Fruit fly (Drosophila melanogaster): ENCODE results near the gene snz.

The snz gene

dm6 chrX:7933210-7933915, 21.5 kb downstream of the snz start, which contains the start of the genes Dhdds and RpS14a (continued):
- TF ChIP-seq Hr78 (GFP tag; optimal IDR thresholded peaks at IDR 0.05), result no peak
- TF ChIP-seq usp (GFP tag; optimal IDR thresholded peaks at IDR 0.05), result no peak
- TF ChIP-seq Hnf4 (GFP tag; optimal IDR thresholded peaks at IDR 0.05), result peak; percentile 10
- TF ChIP-seq dmrt93B (GFP tag; optimal IDR thresholded peaks at IDR 0.05), result peak; percentile 81
- TF ChIP-seq brk (GFP tag; optimal IDR thresholded peaks at IDR 0.05), result peak; percentile 65
- peak; percentile 60 for TF ChIP-seq Myc (optimal IDR thresholded peaks at IDR 0.05)
- peak in 1 of 2 experiments; percentile 34 for TF ChIP-seq foxo (GFP tag; optimal IDR thresholded peaks at IDR 0.05)
- TF ChIP-seq br (GFP tag; optimal IDR thresholded peaks at IDR 0.05), result peak; percentile 48
- no peak for TF ChIP-seq Abd-B (GFP tag; optimal IDR thresholded peaks at IDR 0.05)
- no peak for TF ChIP-seq ey (GFP tag; optimal IDR thresholded peaks at IDR 0.05)
- peak; percentile 38 for TF ChIP-seq HLH106 (tag; optimal IDR thresholded peaks at IDR 0.05)

- TF ChIP-seq CG9705 (GFP tag; optimal IDR thresholded peaks at IDR 0.05) (peak; percentile 49), GATAd (GFP tag; optimal IDR thresholded peaks at IDR 0.05) (no peak), Rel (GFP tag; optimal IDR thresholded peaks at IDR 0.05) (no peak), Rel (tag; optimal IDR thresholded peaks at IDR 0.05) (peak; percentile 76), foxo (GFP tag; optimal IDR thresholded peaks at IDR 0.05) (peak in 1 of 2 experiments; percentile 67), dsf (GFP tag; optimal IDR thresholded peaks at IDR 0.05; ENCODE audit: borderline replicate concordance) (peak; percentile 58), jim (GFP tag; optimal IDR thresholded peaks at IDR 0.05) (peak; percentile 27), Dif (GFP tag; optimal IDR thresholded peaks at IDR 0.05; ENCODE audit: partially characterized antibody) (no peak), woc (GFP tag; optimal IDR thresholded peaks at IDR 0.05) (no peak), psq (GFP tag; optimal IDR thresholded peaks at IDR 0.05) (peak; percentile 53), h (GFP tag; optimal IDR thresholded peaks at IDR 0.05) (peak; percentile 71), Dfd (GFP tag; optimal IDR thresholded peaks at IDR 0.05) (no peak), sage (GFP tag; optimal IDR thresholded peaks at IDR 0.05) (peak; percentile 27), sv (GFP tag; optimal IDR thresholded peaks at IDR 0.05) (peak; percentile 51), ey (GFP tag; optimal IDR thresholded peaks at IDR 0.05) (peak; percentile 21), Hr83 (GFP tag; optimal IDR thresholded peaks at IDR 0.05; ENCODE audit: poor library complexity, severe bottlenecking) (peak; percentile 92), Hr78 (GFP tag; optimal IDR thresholded peaks at IDR 0.05) (no peak), dl (GFP tag; optimal IDR thresholded peaks at IDR 0.05; ENCODE audit: insufficient read depth in 1 of 2, partially characterized antibody in 2 of 2) (no peak), fru (GFP tag; optimal IDR thresholded peaks at IDR 0.05) (peak; percentile 50), Myc (optimal IDR thresholded peaks at IDR 0.05) (no peak), usp (GFP tag; optimal IDR thresholded peaks at IDR 0.05) (no peak), OdsH (GFP tag; optimal IDR thresholded peaks at IDR 0.05) (peak; percentile 46), N (GFP tag; optimal IDR thresholded peaks at IDR 0.05) (no peak), Hnf4 (GFP tag; optimal IDR thresholded peaks at IDR 0.05) (peak; percentile 77), HLH106 (tag; optimal IDR thresholded peaks at IDR 0.05) (peak; percentile 50), rgr (GFP tag; optimal IDR thresholded peaks at IDR 0.05) (peak; percentile 81), dmrt93B (GFP tag; optimal IDR thresholded peaks at IDR 0.05) (peak; percentile 66), CrebA (GFP tag; optimal IDR thresholded peaks at IDR 0.05; ENCODE audit: borderline replicate concordance) (no peak), Jra (GFP tag; optimal IDR thresholded peaks at IDR 0.05) (peak; percentile 76), br (GFP tag; optimal IDR thresholded peaks at IDR 0.05) (peak; percentile 69), Abd-B (GFP tag; optimal IDR thresholded peaks at IDR 0.05) (no peak), Vsx2 (GFP tag; optimal IDR thresholded peaks at IDR 0.05; ENCODE audit: partially characterized antibody) (no peak), Sp1 (GFP tag; optimal IDR thresholded peaks at IDR 0.05) (peak; percentile 74), CG32264 (GFP tag; optimal IDR thresholded peaks at IDR 0.05) (peak; percentile 30)
Measured at dm6 chrX:7934679-7935078, 22.8 kb downstream of the snz start, which contains the start of gene RpS14b. RpS14b (plus strand) TSS chrX:7934898.

Measured in whole organism, wandering third instar larva.